Fruit fly (Drosophila melanogaster): ENCODE measurements around the gene CG17361.

dm6 chr3L:14005627-14006287, 8.8 kb downstream of the CG17361 start:
- TF ChIP-seq tai (GFP tag; optimal IDR thresholded peaks at IDR 0.05) (no peak), usp (GFP tag; optimal IDR thresholded peaks at IDR 0.05) (no peak), Abd-B (GFP tag; optimal IDR thresholded peaks at IDR 0.05) (no peak), dmrt93B (GFP tag; optimal IDR thresholded peaks at IDR 0.05) (no peak), h (GFP tag; optimal IDR thresholded peaks at IDR 0.05) (no peak), Dif (GFP tag; optimal IDR thresholded peaks at IDR 0.05; ENCODE audit: partially characterized antibody) (no peak)

All from whole organism, wandering third instar larva.